Worm (Caenorhabditis elegans) whole organism, mixed stage, embryonic: ENCODE results near the gene T26C5.4.

Experiments used
- M03D4.4 ChIP-seq: sonication (generic microtip); optimal IDR thresholded peaks from 2 replicates; lab custom pipeline; 2017; ENCODE audit warnings: mild to moderate bottlenecking, missing genetic modification characterization, missing compliant biosample characterization
- blmp-1 ChIP-seq: fragments of 150-350 bp; optimal IDR thresholded peaks from 2 replicates; lab custom pipeline; 2014; ENCODE audit warnings: missing biosample characterization, missing genetic modification characterization
- ceh-43 ChIP-seq: fragments of 200-800 bp; sonication (Bioruptor generic); optimal IDR thresholded peaks from 2 replicates; lab custom pipeline; 2018; ENCODE audit warnings: mild to moderate bottlenecking, missing genetic modification characterization, moderate library complexity, missing compliant biosample characterization
- ceh-83 ChIP-seq: fragments of 200-800 bp; sonication (Bioruptor generic); optimal IDR thresholded peaks from 2 replicates; lab custom pipeline; 2018; ENCODE audit warnings: mild to moderate bottlenecking, missing genetic modification characterization, missing compliant biosample characterization
- ces-1 ChIP-seq: fragments of 150-350 bp; optimal IDR thresholded peaks from 2 replicates; lab custom pipeline; 2014; ENCODE audit warnings: missing biosample characterization, missing genetic modification reagents, missing genetic modification characterization
- cnd-1 ChIP-seq: fragments of 200-800 bp; sonication (Bioruptor generic); optimal IDR thresholded peaks from 2 replicates; lab custom pipeline; 2018; ENCODE audit warnings: mild to moderate bottlenecking, missing genetic modification characterization, missing compliant biosample characterization
- drap-1 ChIP-seq: fragments of 200-800 bp; sonication (Bioruptor generic); optimal IDR thresholded peaks from 3 replicates; lab custom pipeline; 2018; ENCODE audit warnings: mild to moderate bottlenecking, missing genetic modification characterization, missing compliant biosample characterization
- elt-1 ChIP-seq: sonication (generic microtip); optimal IDR thresholded peaks from 2 replicates; lab custom pipeline; 2017; ENCODE audit warnings: missing genetic modification characterization, mild to moderate bottlenecking, missing compliant biosample characterization, antibody characterized with exemption, moderate library complexity, borderline replicate concordance; ENCODE audit not compliant: insufficient read depth
- elt-3 ChIP-seq: fragments of 150-350 bp; optimal IDR thresholded peaks from 2 replicates; lab custom pipeline; 2014; ENCODE audit warnings: missing biosample characterization, missing genetic modification characterization
- flh-1 ChIP-seq: fragments of 200-800 bp; sonication (Bioruptor generic); optimal IDR thresholded peaks from 2 replicates; lab custom pipeline; 2018; ENCODE audit warnings: mild to moderate bottlenecking, missing genetic modification characterization, moderate library complexity, missing compliant biosample characterization
- ham-2 ChIP-seq: fragments of 200-800 bp; sonication (Bioruptor generic); optimal IDR thresholded peaks from 2 replicates; lab custom pipeline; 2018; ENCODE audit warnings: mild to moderate bottlenecking, missing genetic modification characterization, missing compliant biosample characterization
- hlh-1 ChIP-seq: fragments of 150-350 bp; optimal IDR thresholded peaks from 2 replicates; lab custom pipeline; 2014; ENCODE audit warnings: missing biosample characterization, missing genetic modification reagents, missing genetic modification characterization
- lin-13 ChIP-seq: fragments of 150-350 bp; optimal IDR thresholded peaks from 2 replicates; lab custom pipeline; 2014; ENCODE audit warnings: missing biosample characterization, missing genetic modification characterization
- lin-32 ChIP-seq: fragments of 200-800 bp; sonication (Bioruptor generic); optimal IDR thresholded peaks from 2 replicates; lab custom pipeline; 2018; ENCODE audit warnings: mild to moderate bottlenecking, missing genetic modification characterization, missing compliant biosample characterization
- lsy-2 ChIP-seq: fragments of 150-350 bp; optimal IDR thresholded peaks from 2 replicates; lab custom pipeline; 2014; ENCODE audit warnings: missing biosample characterization, missing genetic modification characterization
- mab-5 ChIP-seq: fragments of 150-350 bp; optimal IDR thresholded peaks from 2 replicates; lab custom pipeline; 2014; ENCODE audit warnings: missing biosample characterization, missing genetic modification characterization
- mep-1 ChIP-seq: fragments of 150-350 bp; optimal IDR thresholded peaks from 2 replicates; lab custom pipeline; 2017; ENCODE audit warnings: missing biosample characterization, missing genetic modification reagents, missing genetic modification characterization, inconsistent platforms
- mls-2 ChIP-seq: sonication (generic microtip); optimal IDR thresholded peaks from 2 replicates; lab custom pipeline; 2016; ENCODE audit warnings: mild to moderate bottlenecking, missing genetic modification characterization, moderate library complexity, missing compliant biosample characterization
- nhr-12 ChIP-seq: fragments of 150-350 bp; optimal IDR thresholded peaks from 2 replicates; lab custom pipeline; 2014; ENCODE audit warnings: missing biosample characterization, missing genetic modification characterization
- nhr-2 ChIP-seq: fragments of 150-350 bp; optimal IDR thresholded peaks from 2 replicates; lab custom pipeline; 2014; ENCODE audit warnings: missing biosample characterization, missing genetic modification characterization
- nhr-237 ChIP-seq: fragments of 150-350 bp; optimal IDR thresholded peaks from 2 replicates; lab custom pipeline; 2014; ENCODE audit warnings: missing biosample characterization, missing genetic modification characterization
- nhr-28 ChIP-seq: fragments of 150-350 bp; optimal IDR thresholded peaks from 2 replicates; lab custom pipeline; 2014; ENCODE audit warnings: missing biosample characterization, missing genetic modification characterization
- nhr-76 ChIP-seq: sonication (generic microtip); optimal IDR thresholded peaks from 2 replicates; lab custom pipeline; 2017; ENCODE audit warnings: missing biosample characterization, missing genetic modification characterization
- pha-4 ChIP-seq: fragments of 150-350 bp; optimal IDR thresholded peaks from 2 replicates; lab custom pipeline; 2018; ENCODE audit warnings: missing biosample characterization, missing genetic modification reagents, missing genetic modification characterization
- sem-2 ChIP-seq: fragments of 200-800 bp; sonication (Bioruptor generic); optimal IDR thresholded peaks from 2 replicates; lab custom pipeline; 2018; ENCODE audit warnings: mild to moderate bottlenecking, missing genetic modification characterization, missing compliant biosample characterization
- snpc-4 ChIP-seq: fragments of 150-350 bp; optimal IDR thresholded peaks from 2 replicates; lab custom pipeline; 2014; ENCODE audit warnings: missing biosample characterization, missing genetic modification characterization
- sptf-1 ChIP-seq: sonication (generic microtip); optimal IDR thresholded peaks from 2 replicates; lab custom pipeline; 2017; ENCODE audit warnings: mild to moderate bottlenecking, missing genetic modification characterization, moderate library complexity, missing compliant biosample characterization
- tbx-8 ChIP-seq: fragments of 200-800 bp; sonication (Bioruptor generic); optimal IDR thresholded peaks from 2 replicates; lab custom pipeline; 2018; ENCODE audit warnings: mild to moderate bottlenecking, missing genetic modification characterization, moderate library complexity, missing compliant biosample characterization
- unc-120 ChIP-seq: sonication (generic microtip); optimal IDR thresholded peaks from 2 replicates; lab custom pipeline; 2017; ENCODE audit warnings: missing genetic modification characterization, missing compliant biosample characterization; ENCODE audit not compliant: poor library complexity, severe bottlenecking
- unc-39 ChIP-seq: fragments of 150-350 bp; optimal IDR thresholded peaks from 2 replicates; lab custom pipeline; 2014; ENCODE audit warnings: missing biosample characterization, missing genetic modification characterization
- unc-62 ChIP-seq: fragments of 150-350 bp; optimal IDR thresholded peaks from 2 replicates; lab custom pipeline; 2014; ENCODE audit warnings: missing biosample characterization, missing genetic modification reagents, missing genetic modification characterization
- zip-8 ChIP-seq: fragments of 150-350 bp; optimal IDR thresholded peaks from 2 replicates; lab custom pipeline; 2014; ENCODE audit warnings: missing biosample characterization, missing genetic modification characterization

The T26C5.4 gene

DNA sequence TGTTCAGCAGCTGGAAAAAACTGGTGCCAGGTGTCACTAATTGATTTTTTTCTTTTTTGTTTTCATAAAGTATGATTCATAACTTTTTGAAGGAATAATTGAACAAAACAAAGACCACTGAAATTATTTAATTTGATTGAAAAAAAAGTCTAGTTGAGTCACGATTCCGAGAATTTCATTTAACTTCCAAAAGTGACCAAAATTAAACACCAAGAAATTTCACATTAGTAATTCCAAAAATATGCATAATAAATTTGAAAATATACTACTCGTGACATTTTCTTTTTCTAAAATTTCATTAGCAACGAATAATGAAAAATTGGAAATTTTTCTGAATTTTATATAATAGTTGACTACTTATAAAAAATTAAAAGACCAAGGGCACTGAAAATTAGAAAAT is 31.7 kb upstream of the T26C5.4 start:
- TF ChIP-seq cnd-1 (no peak), nhr-28 (tag; lab: Kevin White, UChicago) (no peak), ceh-83 (no peak), sem-2 (GFP tag; lab: Kevin White, UChicago) (no peak), ceh-43 (GFP tag; lab: Kevin White, UChicago) (no peak)
- TF ChIP-seq, all 35 proteins: peak for 0

DNA sequence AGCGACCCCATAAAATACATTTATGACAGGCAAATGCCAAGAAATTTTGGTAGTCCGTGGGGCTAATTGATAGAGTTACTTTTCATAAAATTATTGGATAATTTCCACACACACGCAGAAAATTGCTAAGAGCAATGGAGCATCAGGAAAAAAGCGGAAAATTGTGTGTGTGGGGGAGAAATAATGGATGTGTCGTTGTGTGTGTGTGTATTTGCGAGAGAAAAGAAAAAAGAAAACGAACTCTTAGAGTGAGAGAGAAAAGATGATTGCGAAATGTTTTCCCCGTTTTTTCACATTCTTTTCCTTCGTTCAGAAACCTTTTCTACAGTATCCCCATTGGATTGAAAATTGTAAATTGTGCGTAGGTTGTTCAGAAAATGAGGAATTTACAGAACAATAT is 31.3 kb upstream of the T26C5.4 start:
- TF ChIP-seq mab-5 (tag; lab: Kevin White, UChicago) (no peak), ceh-43 (GFP tag; lab: Kevin White, UChicago) (no peak), ces-1 (GFP tag; lab: Kevin White, UChicago) (peak; percentile 44), nhr-12 (no peak), snpc-4 (tag; lab: Kevin White, UChicago) (no peak)

DNA sequence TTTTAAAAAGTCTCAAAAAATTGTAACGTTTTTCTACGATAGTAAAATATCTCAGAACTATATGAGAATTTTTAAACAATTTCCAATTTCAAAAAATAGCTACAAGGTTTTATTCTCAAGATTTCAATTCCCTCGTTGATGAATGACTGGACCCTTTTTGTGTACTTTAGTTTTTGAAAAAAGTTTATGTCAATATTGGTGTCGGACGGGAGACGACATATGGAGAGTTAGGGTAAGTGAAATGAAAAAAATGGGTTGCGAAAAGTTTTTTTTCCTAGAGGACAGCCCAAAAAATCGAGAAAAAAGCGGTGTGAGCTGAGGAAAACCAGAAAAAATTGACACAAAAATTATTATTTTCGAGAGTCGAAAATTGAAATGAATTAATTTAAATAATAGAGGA is 30.5 kb upstream of the T26C5.4 start:
- TF ChIP-seq cnd-1 (no peak), ceh-83 (no peak), elt-3 (no peak), ceh-43 (GFP tag; lab: Kevin White, UChicago) (no peak), nhr-237 (no peak), ces-1 (GFP tag; lab: Kevin White, UChicago) (no peak), elt-1 (tag; lab: Kevin White, UChicago) (no peak), unc-39 (no peak), flh-1 (GFP tag; lab: Kevin White, UChicago) (no peak), nhr-28 (tag; lab: Kevin White, UChicago) (no peak), mab-5 (tag; lab: Kevin White, UChicago) (no peak), mep-1 (tag; lab: Kevin White, UChicago) (no peak), lin-13 (tag; lab: Kevin White, UChicago) (no peak), M03D4.4 (tag; lab: Kevin White, UChicago) (no peak), zip-8 (no peak), lin-32 (GFP tag; lab: Kevin White, UChicago) (no peak)

DNA sequence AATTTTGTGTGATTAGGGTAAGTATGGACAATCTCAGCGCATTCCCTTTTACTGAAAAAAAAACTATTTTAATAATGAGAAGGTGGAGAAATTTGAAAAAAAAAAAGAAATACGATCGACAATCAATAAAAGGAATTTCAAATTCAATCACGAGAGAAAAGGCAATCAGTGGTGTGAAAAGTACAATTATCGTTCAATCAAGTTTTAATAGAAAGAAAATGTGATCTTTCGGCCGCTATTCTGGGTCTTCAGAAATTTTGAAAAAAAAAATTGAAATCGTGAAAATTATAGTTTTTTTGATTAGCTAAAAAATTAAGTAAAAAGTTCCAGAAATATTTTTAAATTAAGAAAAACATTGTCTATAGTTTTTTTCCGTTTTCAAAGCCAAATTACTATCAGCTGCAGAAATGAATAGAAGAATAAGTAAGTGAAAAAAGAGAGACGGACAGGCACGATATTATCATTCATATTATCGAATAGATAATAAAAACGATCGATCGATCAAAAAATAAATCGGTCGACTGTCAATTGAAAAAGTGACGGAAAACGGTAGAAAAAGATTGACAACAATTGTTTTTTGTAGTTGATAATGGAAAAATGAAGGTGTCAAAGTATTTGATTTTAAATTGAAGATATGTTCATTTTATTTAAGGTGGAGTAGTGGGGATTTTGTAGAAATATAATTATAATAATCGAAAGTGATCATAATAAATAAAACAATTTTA is 29.9 kb upstream of the T26C5.4 start, which contains the start of gene gldi-3:
gldi-3 (minus strand) TSS at position 51 of the 725 bp plus-strand sequence.
- TF ChIP-seq sptf-1 (tag; lab: Kevin White, UChicago) (no peak), cnd-1 (no peak), flh-1 (GFP tag; lab: Kevin White, UChicago) (no peak), pha-4 (tag; lab: Kevin White, UChicago) (no peak), nhr-2 (tag; lab: Kevin White, UChicago) (no peak), lsy-2 (no peak), elt-3 (no peak), zip-8 (no peak), ceh-43 (GFP tag; lab: Kevin White, UChicago) (no peak), unc-120 (tag; lab: Kevin White, UChicago) (no peak), hlh-1 (tag; lab: Kevin White, UChicago) (no peak), drap-1 (no peak), mab-5 (tag; lab: Kevin White, UChicago) (no peak), snpc-4 (tag; lab: Kevin White, UChicago) (no peak), lin-32 (GFP tag; lab: Kevin White, UChicago) (no peak), ces-1 (GFP tag; lab: Kevin White, UChicago) (no peak), M03D4.4 (tag; lab: Kevin White, UChicago) (no peak), mls-2 (no peak), nhr-76 (no peak)

DNA sequence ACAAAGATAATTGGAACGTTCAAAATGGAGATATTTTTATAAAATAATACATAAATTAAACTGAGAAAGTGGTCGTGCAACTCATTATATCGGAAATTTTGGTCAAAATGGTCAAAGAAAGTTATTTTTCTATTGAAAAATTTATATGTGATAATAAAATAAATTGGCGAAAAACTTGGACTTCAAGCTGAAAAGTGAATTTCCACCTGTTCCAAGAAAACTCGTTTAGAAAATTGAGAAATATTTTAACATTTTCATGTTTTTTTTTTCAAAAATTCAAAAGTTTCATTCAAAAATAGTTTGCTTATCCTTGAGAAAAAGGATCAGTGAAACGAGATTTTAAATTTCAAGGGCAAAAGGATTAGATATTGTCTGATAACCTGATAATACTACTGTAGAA is 28.7 kb upstream of the T26C5.4 start:
- TF ChIP-seq nhr-2 (tag; lab: Kevin White, UChicago) = no peak
- no peak for TF ChIP-seq lsy-2
- no peak for TF ChIP-seq flh-1 (GFP tag; lab: Kevin White, UChicago)
- no peak for TF ChIP-seq tbx-8
- TF ChIP-seq nhr-76 = no peak
- no peak for TF ChIP-seq blmp-1 (tag; lab: Kevin White, UChicago)
- TF ChIP-seq ces-1 (GFP tag; lab: Kevin White, UChicago) = no peak
- no peak for TF ChIP-seq mab-5 (tag; lab: Kevin White, UChicago)
- no peak for TF ChIP-seq pha-4 (tag; lab: Kevin White, UChicago)
- TF ChIP-seq sem-2 (GFP tag; lab: Kevin White, UChicago) = no peak
- TF ChIP-seq drap-1 = no peak
- no peak for TF ChIP-seq unc-62
- TF ChIP-seq elt-1 (tag; lab: Kevin White, UChicago) = no peak
- TF ChIP-seq zip-8 = no peak
- no peak for TF ChIP-seq nhr-12
- no peak for TF ChIP-seq ham-2 (GFP tag; lab: Kevin White, UChicago)
- TF ChIP-seq lin-32 (GFP tag; lab: Kevin White, UChicago) = no peak
